Worm (Caenorhabditis elegans) whole organism, L3 larva: ENCODE data around the gene phy-4.

Source experiments
- ama-1 ChIP-seq: fragments of 150-350 bp; optimal IDR thresholded peaks from 2 replicates; lab custom pipeline; 2018
- nhr-237 ChIP-seq: fragments of 150-350 bp; optimal IDR thresholded peaks from 2 replicates; lab custom pipeline; 2014; ENCODE audit warnings: missing biosample characterization, missing genetic modification characterization
- nhr-28 ChIP-seq: fragments of 150-350 bp; optimal IDR thresholded peaks from 2 replicates; lab custom pipeline; 2014; ENCODE audit warnings: missing biosample characterization, missing genetic modification characterization
- ztf-11 ChIP-seq: fragments of 150-350 bp; optimal IDR thresholded peaks from 2 replicates; lab custom pipeline; 2014; ENCODE audit warnings: missing biosample characterization, missing genetic modification characterization

DNA sequence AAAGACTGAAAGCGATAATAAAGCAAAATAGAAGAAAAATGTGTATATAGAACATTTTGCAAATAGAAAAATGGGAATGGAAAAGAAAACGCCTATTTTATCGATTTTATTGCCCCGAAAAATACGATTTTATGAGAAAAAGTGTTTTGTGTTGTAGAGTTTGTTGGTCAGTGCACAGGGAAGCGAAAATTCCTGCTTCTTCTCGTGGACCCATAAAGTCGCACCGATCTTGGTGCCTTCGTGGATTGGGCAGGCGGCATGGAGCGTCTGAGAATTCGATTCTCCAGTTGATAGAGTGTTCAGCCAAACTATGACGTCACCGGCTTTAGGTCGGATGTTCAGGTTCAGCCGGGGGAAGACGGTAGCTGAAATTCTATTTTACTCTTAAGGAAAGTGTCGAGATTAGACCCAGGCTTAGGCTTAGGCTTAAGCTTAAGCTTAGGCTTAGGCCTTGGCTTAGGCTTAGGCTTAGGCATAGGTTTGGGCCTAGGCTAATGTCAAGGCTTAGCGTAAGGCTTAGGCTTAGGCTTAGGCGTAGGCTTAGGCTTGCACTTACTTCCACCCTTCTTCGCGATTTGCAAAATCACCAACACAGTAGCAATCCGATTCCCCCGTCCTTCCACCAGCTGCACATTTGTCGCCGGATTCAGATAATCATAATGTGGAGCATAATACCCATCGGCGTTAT is 1.0 kb downstream of the phy-4 start, which contains the start of gene Y43F8B.19:
- TF ChIP-seq ztf-11: no peak
- TF ChIP-seq nhr-237: no peak
- no peak for TF ChIP-seq ama-1
- TF ChIP-seq nhr-28: no peak
